Fruit fly (Drosophila melanogaster) S2 (cell line): Measurements from ENCODE around the gene CG9147.

Experiments
- CG8478 ChIP-seq: fragments of >200 bp; optimal IDR thresholded peaks from 2 replicates; lab custom pipeline; 2018
- CTCF ChIP-seq, 2 experiments: fragments of >200 bp; optimal IDR thresholded peaks; 2 replicates each; lab custom pipeline; 2018

DNA sequence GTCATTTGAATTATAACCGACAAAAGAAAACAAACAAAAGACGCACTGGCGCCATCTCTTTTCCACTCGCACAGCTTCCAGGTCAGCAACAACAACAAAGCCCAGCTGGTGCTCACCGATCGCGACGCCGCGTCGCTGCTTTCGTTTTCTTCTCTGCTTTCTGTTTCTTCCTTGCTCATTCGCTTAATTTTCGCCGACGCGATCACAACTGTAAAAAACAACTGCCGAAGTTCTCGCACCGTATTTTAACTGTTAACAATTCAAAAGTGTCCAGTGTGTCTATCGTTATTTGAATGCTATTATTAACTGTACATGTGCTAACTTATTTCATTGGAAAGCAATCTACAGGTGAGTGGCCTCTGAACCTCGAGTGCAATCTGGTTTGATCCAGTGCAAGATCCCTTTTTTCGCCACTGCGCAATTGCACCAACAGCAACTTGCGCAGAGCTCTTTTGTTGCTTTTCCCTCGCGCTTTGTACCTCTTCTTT lies 34.4 kb downstream of the CG9147 start, which contains the start of gene stai:
- TF ChIP-seq CG8478 (lab: Kevin White, UChicago) (no peak), CTCF (optimal IDR thresholded peaks at IDR 0.05; lab: Kevin White, UChicago) (no peak)
